Worm (Caenorhabditis elegans): ENCODE data around the gene AH9.1.

Gene AH9.1

DNA sequence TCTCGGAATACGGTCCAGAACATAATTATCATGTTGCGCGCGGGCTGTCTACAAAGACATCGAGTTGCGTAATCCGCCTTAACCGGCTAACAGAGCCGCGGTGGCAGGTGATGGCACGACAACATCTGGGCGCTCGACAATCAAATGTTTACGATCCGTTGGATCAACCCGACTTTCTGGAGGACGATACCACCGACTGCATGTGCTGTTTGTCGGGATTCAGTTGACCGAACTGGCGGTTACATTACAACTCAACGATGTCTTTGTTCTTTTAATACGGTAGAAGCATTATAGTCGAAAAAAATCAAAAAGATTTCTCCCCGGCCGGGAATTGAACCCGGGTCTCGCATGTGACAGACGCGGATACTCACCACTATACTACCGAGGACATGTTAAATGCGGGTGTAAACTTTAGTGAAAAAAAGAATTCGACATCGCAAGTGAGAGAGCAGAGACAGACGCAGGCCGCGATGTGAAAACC lies 19.9 kb downstream of the AH9.1 start (continued):
- peak; percentile 36; the same call in 1 of the 2 replicates for TF ChIP-seq ceh-91 (GFP tag; IDR thresholded peaks at IDR 0.05)

DNA sequence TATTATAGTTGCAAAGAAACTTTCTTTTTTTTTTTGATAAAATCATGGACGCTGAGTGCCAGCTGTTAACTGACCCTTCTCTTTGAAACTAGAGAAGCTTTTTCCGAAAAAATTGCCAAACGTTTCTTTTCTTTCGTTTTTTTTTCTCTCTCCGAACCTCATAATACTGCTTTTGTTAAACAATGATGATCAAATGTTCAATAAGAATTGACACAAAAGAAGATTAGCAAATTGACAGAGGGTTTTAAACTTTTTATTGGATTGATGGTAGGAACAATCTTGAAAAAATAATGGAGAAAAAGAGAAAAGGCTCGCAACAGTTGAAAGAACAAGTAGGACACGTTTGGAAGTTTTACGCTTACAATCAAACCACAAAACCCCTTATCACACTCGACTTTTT lies 26.0 kb downstream of the AH9.1 start, which contains the start of gene hex-1:
TSS of gene hex-1 (plus strand) at position 301 of the 400 bp plus-strand sequence.
- no peak for TF ChIP-seq T26A5.8 (tag; optimal IDR thresholded peaks at IDR 0.05)
- TF ChIP-seq snpc-3.4 (tag; optimal IDR thresholded peaks at IDR 0.05): no peak
- no peak for TF ChIP-seq ztf-26 (tag; optimal IDR thresholded peaks at IDR 0.05)
- TF ChIP-seq rpc-1 (optimal IDR thresholded peaks at IDR 0.05): no peak
- no peak for TF ChIP-seq rpc-1 (tag; optimal IDR thresholded peaks at IDR 0.05)
- no peak for TF ChIP-seq madf-10 (tag; optimal IDR thresholded peaks at IDR 0.05)
- TF ChIP-seq lin-35 (GFP tag; optimal IDR thresholded peaks at IDR 0.05): no peak
- TF ChIP-seq B0035.1 (tag; optimal IDR thresholded peaks at IDR 0.05): no peak
- TF ChIP-seq Y79H2A.3 (GFP tag; conservative IDR thresholded peaks at IDR 0.05): no peak
- TF ChIP-seq lin-40 (tag; optimal IDR thresholded peaks at IDR 0.05): no peak
- TF ChIP-seq nhr-80 (tag; optimal IDR thresholded peaks at IDR 0.05): no peak
- no peak for TF ChIP-seq ekl-4 (GFP tag; IDR thresholded peaks at IDR 0.05)
- TF ChIP-seq nfya-1 (tag; optimal IDR thresholded peaks at IDR 0.05; ENCODE audit: borderline replicate concordance, insufficient read depth): no peak
- no peak for TF ChIP-seq let-607 (tag; optimal IDR thresholded peaks at IDR 0.05)
- TF ChIP-seq mes-4 (tag; optimal IDR thresholded peaks at IDR 0.05): no peak
- TF ChIP-seq lin-54 (GFP tag; optimal IDR thresholded peaks at IDR 0.05): no peak

DNA sequence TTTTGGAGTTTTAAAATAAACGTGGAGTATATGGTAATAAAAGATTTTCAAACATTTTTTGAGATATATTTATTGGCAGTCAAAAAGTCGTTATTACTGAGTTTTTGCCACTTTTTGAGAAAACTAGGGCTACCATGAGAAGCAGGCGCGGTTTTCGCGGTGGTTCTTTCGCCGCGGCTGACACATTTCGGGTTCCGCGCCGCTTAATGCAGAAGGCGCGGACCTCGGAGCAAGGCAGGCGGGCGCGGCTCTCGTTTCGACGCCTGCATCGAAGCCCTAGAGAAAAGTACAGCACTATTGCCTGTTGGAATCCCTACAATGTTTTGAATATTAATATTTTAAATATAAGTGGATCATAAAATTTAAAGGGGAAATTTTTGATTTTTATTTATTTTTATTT lies 27.4 kb downstream of the AH9.1 start:
- no peak for TF ChIP-seq T26A5.8 (tag; optimal IDR thresholded peaks at IDR 0.05)
- TF ChIP-seq egrh-3 (GFP tag; IDR thresholded peaks at IDR 0.05): peak; percentile 67; the same call in 1 of the 2 replicates
- TF ChIP-seq pha-4 (tag; optimal IDR thresholded peaks at IDR 0.05): no peak
- TF ChIP-seq fkh-3 (tag; optimal IDR thresholded peaks at IDR 0.05): no peak
- TF ChIP-seq rpc-1 (optimal IDR thresholded peaks at IDR 0.05): no peak
- no peak for TF ChIP-seq rpc-1 (tag; optimal IDR thresholded peaks at IDR 0.05)
- no peak for TF ChIP-seq C17E4.6 (GFP tag; IDR thresholded peaks at IDR 0.05)
- TF ChIP-seq K12H6.12 (tag; optimal IDR thresholded peaks at IDR 0.05): no peak
- TF ChIP-seq ceh-40 (GFP tag; IDR thresholded peaks at IDR 0.05): 0 out of 2 replicates have a peak, but pooled peaks have one; percentile 33
- TF ChIP-seq ceh-100 (GFP tag; IDR thresholded peaks at IDR 0.05): no peak
- TF ChIP-seq zfh-2 (GFP tag; conservative IDR thresholded peaks at IDR 0.05): peak; percentile 80
- TF ChIP-seq snpc-4 (GFP tag; optimal IDR thresholded peaks at IDR 0.05): no peak
- peak in 2 of 4 experiments; percentile 79 to 83 for TF ChIP-seq snpc-4 (tag; optimal IDR thresholded peaks at IDR 0.05)
- TF ChIP-seq ceh-79 (tag; optimal IDR thresholded peaks at IDR 0.05): no peak
- TF ChIP-seq mcd-1 (GFP tag; IDR thresholded peaks at IDR 0.05): no peak
- TF ChIP-seq ztf-6 (GFP tag; IDR thresholded peaks at IDR 0.05): no peak
- no peak for TF ChIP-seq die-1 (tag; optimal IDR thresholded peaks at IDR 0.05)
- TF ChIP-seq ztf-28 (GFP tag; IDR thresholded peaks at IDR 0.05): no peak
- no peak for TF ChIP-seq F33H1.4 (GFP tag; IDR thresholded peaks at IDR 0.05)
- TF ChIP-seq F22D6.2 (tag; optimal IDR thresholded peaks at IDR 0.05): no peak
- TF ChIP-seq nhr-90 (tag; optimal IDR thresholded peaks at IDR 0.05): no peak
- no peak for TF ChIP-seq him-1 (tag; optimal IDR thresholded peaks at IDR 0.05)
- TF ChIP-seq ztf-26 (tag; optimal IDR thresholded peaks at IDR 0.05): no peak
- TF ChIP-seq madf-3 (GFP tag; IDR thresholded peaks at IDR 0.05): no peak
